Worm (Caenorhabditis elegans) whole organism, L4/young adult: ENCODE results near the gene gtl-1.

Source experiments
- W03F9.2 ChIP-seq: fragments of 150-350 bp; optimal IDR thresholded peaks from 2 replicates; lab custom pipeline; 2014; ENCODE audit warnings: missing biosample characterization, missing genetic modification characterization
- dao-5 ChIP-seq: sonication (generic microtip); optimal IDR thresholded peaks from 2 replicates; lab custom pipeline; 2016; ENCODE audit warnings: missing genotype, missing genetic modification characterization, moderate library complexity, missing compliant biosample characterization
- him-1 ChIP-seq: sonication (generic microtip); optimal IDR thresholded peaks from 2 replicates; lab custom pipeline; 2016; ENCODE audit warnings: missing genotype, missing genetic modification reagents, missing genetic modification characterization, missing compliant biosample characterization

DNA sequence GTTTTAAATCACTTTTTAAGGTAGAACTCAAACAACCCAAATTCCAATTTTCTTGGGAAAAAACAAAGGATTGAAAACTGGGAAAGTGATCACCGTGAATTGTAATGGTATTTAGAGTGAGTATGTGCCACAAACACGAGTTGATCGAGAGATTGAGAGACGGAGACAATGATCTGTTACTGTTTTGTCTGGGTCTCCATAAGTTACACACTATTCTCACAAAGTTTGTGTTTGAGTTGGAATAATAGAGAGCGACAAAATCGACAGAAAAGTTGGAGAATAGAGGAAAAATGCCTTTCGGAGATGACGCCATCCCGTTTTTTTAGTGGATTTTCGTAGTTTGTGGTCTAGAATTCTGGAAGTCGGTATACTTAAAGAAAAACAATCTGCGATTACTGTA lies 11.9 kb upstream of the gtl-1 start, which contains the start of gene nhr-7:
- TF ChIP-seq W03F9.2 (tag; lab: Kevin White, UChicago) (no peak), him-1 (no peak), dao-5 (tag; lab: Kevin White, UChicago) (no peak)
